Fruit fly (Drosophila melanogaster) whole organism: ENCODE data around the gene CG15599.

Experiments
- CG8478 ChIP-seq: fragments of >200 bp; optimal IDR thresholded peaks from 2 replicates; lab custom pipeline; 2018; ENCODE audit warnings: inconsistent platforms
- Dll ChIP-seq: fragments of >200 bp; optimal IDR thresholded peaks from 2 replicates; lab custom pipeline; 2017
- EcR ChIP-seq, 2 experiments: fragments of >200 bp; optimal IDR thresholded peaks; 2 replicates each; lab custom pipeline; 2017; ENCODE audit warnings: missing biosample characterization in 2 of 2, missing genetic modification characterization in 2 of 2, missing genetic modification reagents in 2 of 2
- pan ChIP-seq: fragments of >200 bp; optimal IDR thresholded peaks from 2 replicates; lab custom pipeline; 2017
- psq ChIP-seq: fragments of >200 bp; optimal IDR thresholded peaks from 2 replicates; lab custom pipeline; 2017
- usp ChIP-seq: fragments of >200 bp; optimal IDR thresholded peaks from 2 replicates; lab custom pipeline; 2017; ENCODE audit warnings: missing biosample characterization, missing genetic modification characterization, mixed read lengths

Gene CG15599

DNA sequence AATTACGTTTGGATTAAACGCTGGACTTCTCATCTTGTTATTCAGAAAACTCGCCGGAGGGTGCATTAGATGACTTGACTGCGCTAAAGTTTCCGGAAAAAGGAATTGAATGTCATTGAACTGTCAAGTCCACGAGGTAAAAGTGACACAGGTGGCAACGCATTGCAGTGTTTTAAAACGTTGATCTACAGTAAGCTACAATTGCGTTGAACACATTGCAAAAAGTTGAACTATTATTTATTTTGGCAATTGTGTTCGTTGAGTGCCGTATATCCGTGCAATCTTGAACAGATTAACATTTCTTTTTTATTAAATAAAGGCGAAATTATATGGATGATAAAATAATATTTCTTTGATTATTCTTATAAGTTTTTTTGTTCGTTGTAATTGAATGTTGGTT is at the start of gene CG15599:
CG15599 (minus strand) TSS at position 101 of the 400 bp plus-strand sequence.
- no peak for TF ChIP-seq usp

DNA sequence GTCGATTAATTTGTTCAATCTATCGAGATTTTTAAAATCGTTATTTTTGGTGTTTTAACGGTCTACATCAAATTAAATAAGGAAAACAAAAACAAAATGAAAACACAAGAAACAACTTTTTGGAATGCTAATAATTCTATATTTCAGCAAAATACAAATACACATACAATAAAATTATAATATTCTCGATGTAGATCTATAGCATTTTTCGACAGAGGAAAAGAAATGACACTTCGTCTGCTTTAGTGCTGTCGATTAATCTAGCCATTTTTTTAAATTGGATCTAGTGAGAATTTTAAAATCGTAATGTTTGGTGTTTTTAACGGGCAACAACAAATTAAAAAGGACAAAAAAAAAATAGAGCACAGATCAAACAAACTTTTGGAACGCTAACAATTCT is 48.5 kb upstream of the CG15599 start, which contains the start of gene Arp6:
Arp6 (minus strand) TSS at position 11 of the 400 bp plus-strand sequence.
- TF ChIP-seq psq (lab: Kevin White, UChicago), result no peak
- TF ChIP-seq pan (lab: Kevin White, UChicago), result no peak
- TF ChIP-seq usp, result no peak
- no peak for TF ChIP-seq Dll (lab: Kevin White, UChicago)
- TF ChIP-seq CG8478 (lab: Kevin White, UChicago), result no peak
- no peak for TF ChIP-seq EcR (GFP tag; optimal IDR thresholded peaks at IDR 0.05; lab: Kevin White, UChicago)

DNA sequence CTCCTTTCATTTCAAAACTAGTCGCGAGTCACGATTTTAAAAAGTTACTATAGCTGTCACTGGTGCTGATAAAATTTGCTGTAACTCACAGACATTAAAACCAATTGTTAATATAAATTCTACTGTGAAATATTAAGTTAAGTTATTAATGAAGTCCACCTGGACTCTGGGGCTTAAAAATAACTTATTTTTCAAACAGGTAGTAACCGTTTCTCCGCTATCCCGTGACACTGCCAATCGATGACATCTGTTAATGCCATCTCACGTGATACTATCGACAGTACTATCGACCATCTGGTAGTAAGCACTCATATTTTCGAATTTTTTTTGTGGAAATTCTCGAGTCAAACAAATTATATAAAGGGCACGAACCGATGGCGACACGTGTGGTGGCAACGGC is 45.3 kb upstream of the CG15599 start, which contains the start of the genes CG12379 and MagR:
CG12379 (minus strand) TSS at position 2 of the 400 bp plus-strand sequence.
MagR (plus strand) TSS at position 276 of the 400 bp plus-strand sequence.
- TF ChIP-seq usp, result no peak
- TF ChIP-seq psq (lab: Kevin White, UChicago), result no peak
- no peak for TF ChIP-seq pan (lab: Kevin White, UChicago)
- TF ChIP-seq EcR (GFP tag; optimal IDR thresholded peaks at IDR 0.05; lab: Kevin White, UChicago), result no peak
- no peak for TF ChIP-seq CG8478 (lab: Kevin White, UChicago)
- no peak for TF ChIP-seq Dll (lab: Kevin White, UChicago)

DNA sequence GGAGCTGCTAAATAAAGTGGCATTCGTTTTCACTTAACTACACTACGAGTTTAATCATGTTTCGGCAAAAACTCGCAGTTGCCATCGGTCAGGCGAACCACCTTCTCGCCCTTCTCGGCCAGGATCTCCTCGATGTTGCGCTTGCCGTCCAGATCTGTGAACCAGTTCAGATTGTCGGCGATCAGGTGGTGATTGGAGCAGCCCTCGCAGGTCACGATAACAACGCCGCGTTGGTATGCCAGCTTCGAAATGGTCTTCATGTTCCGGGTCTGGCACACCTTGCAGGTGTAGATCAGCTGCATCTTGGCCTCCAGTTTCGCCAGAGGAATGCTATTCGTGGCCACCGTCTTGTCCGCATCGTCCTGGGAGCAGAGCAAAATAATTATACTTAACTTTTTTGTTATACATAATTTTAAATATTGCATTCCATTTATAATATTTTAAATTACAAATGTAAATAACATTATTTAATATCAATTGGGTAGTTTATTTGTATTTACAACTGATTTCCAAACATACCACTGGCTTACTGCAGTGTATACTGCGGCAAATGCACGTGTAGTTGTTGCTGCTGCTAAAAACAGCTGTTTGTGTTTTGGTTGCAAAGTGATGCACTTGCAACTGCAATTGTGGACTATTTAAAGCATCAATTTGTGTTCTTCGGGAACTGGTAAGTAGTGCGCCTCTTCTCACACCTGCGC is 44.7 kb upstream of the CG15599 start:
- no peak for TF ChIP-seq CG8478 (lab: Kevin White, UChicago)

DNA sequence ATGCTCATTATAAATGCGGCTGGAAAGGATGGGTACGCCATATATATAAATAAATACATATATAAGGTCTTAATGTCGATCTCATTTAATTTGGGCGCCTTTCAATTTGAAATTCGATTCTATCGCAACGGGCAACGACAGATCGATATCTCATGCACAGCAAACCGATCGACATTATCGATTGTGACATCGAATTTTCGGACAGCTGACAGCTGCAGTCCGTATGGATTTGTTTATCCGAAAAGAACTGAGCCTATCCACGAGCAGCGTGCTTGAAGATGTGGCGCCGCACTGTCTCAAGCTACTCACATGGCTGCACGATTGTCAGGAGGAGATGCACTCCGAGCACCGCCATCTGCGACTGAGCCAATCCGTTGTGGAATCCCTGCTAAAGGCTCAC is 43.3 kb upstream of the CG15599 start, which contains the start of gene CG8191:
CG8191 (plus strand) TSS at position 211 of the 400 bp plus-strand sequence.
- TF ChIP-seq usp, result no peak
- no peak for TF ChIP-seq CG8478 (lab: Kevin White, UChicago)
- TF ChIP-seq pan (lab: Kevin White, UChicago), result no peak
- no peak for TF ChIP-seq EcR (GFP tag; optimal IDR thresholded peaks at IDR 0.05; lab: Kevin White, UChicago)
- no peak for TF ChIP-seq Dll (lab: Kevin White, UChicago)
- TF ChIP-seq psq (lab: Kevin White, UChicago), result no peak

dm6 chrX:15712409-15712808 is 23.8 kb upstream of the CG15599 start, which contains the start of gene HUWE1:
Gene HUWE1 (plus strand): TSS chrX:15712628.
- TF ChIP-seq CG8478 (lab: Kevin White, UChicago) (no peak), EcR (GFP tag; optimal IDR thresholded peaks at IDR 0.05; lab: Kevin White, UChicago) (no peak), pan (lab: Kevin White, UChicago) (no peak), usp (no peak), Dll (lab: Kevin White, UChicago) (no peak), psq (lab: Kevin White, UChicago) (no peak)

DNA sequence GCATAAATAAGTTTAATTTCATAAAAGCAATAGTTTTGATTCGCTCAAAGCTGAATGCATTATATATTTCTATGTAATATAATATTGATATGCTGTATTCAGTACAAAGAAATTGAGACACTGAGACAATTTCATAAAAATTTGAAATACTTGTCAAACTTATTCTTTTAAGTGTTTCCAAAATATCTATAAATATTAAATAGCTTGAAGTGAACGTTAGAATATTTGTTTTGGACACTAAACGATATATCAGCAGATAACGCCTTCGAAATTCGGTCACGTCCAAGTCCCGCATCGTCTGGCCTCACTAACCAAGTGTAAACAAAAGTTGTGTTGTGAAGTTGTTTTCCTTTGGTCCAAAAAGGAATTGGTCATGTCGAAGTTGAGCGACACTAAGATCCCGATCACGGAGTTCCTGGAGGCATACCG is 22.1 kb upstream of the CG15599 start:
- TF ChIP-seq pan (lab: Kevin White, UChicago) (no peak), psq (lab: Kevin White, UChicago) (no peak), usp (no peak), CG8478 (lab: Kevin White, UChicago) (no peak), Dll (lab: Kevin White, UChicago) (no peak), EcR (GFP tag; optimal IDR thresholded peaks at IDR 0.05; lab: Kevin White, UChicago) (no peak)

dm6 chrX:15709984-15710750 is 21.5 kb upstream of the CG15599 start, which contains the start of the genes CG9281 and CG15601:
Gene CG9281 (minus strand): TSS chrX:15710539.
Gene CG15601 (plus strand): TSS chrX:15710647.
- peak; percentile 52 for TF ChIP-seq CG8478 (lab: Kevin White, UChicago)
- TF ChIP-seq Dll (lab: Kevin White, UChicago), result no peak
- TF ChIP-seq pan (lab: Kevin White, UChicago), result no peak
- no peak for TF ChIP-seq usp
- no peak for TF ChIP-seq psq (lab: Kevin White, UChicago)
- no peak for TF ChIP-seq EcR (GFP tag; optimal IDR thresholded peaks at IDR 0.05; lab: Kevin White, UChicago)

DNA sequence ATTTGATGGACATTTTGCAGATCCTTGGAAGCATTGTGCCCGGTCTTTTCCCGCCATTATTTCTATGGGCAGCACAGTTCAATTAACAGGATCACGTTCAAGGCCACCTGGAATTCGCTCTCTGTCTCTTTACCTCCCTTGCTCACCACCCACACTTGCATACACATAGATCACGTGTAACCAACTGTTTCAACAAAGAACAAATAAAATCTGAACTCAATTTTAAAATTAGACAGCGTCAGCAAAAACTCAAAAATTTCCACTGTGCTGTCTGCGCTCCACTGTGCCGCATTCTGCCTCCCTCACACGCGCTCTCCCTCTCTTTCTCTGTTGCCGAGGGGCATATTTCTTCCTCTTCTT is 20.9 kb upstream of the CG15599 start:
- TF ChIP-seq EcR (GFP tag; optimal IDR thresholded peaks at IDR 0.05; lab: Kevin White, UChicago) (no peak), usp (no peak), pan (lab: Kevin White, UChicago) (no peak), Dll (lab: Kevin White, UChicago) (no peak), CG8478 (lab: Kevin White, UChicago) (no peak), psq (lab: Kevin White, UChicago) (no peak)

- TF ChIP-seq psq (lab: Kevin White, UChicago) (no peak), Dll (lab: Kevin White, UChicago) (no peak), CG8478 (lab: Kevin White, UChicago) (no peak), EcR (GFP tag; optimal IDR thresholded peaks at IDR 0.05; lab: Kevin White, UChicago) (no peak), usp (no peak), pan (lab: Kevin White, UChicago) (no peak)
Observed at dm6 chrX:15703720-15704206, 15.1 kb upstream of the CG15599 start, which contains the start of the genes Pis and Hap40. Gene Pis (minus strand): TSS chrX:15703770. Gene Hap40 (plus strand): TSS chrX:15704125.

DNA sequence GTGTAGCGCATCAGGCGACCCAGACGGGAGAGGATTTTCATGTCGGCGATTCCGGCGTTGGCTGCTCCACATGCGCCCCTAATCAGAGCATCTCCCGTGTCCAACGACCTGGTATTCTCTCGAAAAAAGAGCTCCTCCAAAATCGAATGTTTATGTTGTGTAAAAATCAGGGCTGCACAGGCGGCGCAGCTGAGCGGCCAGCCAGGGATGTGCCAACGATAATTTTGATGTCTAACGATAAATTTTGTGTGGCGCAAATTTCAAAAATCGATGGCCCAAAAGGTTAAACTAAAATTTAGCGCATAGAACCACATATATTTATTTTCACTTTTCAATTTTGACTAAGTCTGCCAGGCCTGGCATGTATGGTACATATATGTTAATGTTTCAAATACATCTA is 12.4 kb upstream of the CG15599 start, which contains the start of gene CG9240:
CG9240 (minus strand) TSS at position 213 of the 400 bp plus-strand sequence.
- TF ChIP-seq usp (no peak), CG8478 (lab: Kevin White, UChicago) (no peak), pan (lab: Kevin White, UChicago) (no peak), EcR (GFP tag; optimal IDR thresholded peaks at IDR 0.05; lab: Kevin White, UChicago) (no peak), Dll (lab: Kevin White, UChicago) (no peak), psq (lab: Kevin White, UChicago) (no peak)
